Fruit fly (Drosophila melanogaster) whole organism, prepupa: ENCODE results near the gene Gr10a.

Experiments
- Blimp-1 ChIP-seq: fragments of 200-800 bp; sonication (Bioruptor generic); optimal IDR thresholded peaks from 3 replicates; lab custom pipeline; 2017; ENCODE audit warnings: missing biosample characterization, missing genetic modification characterization, mild to moderate bottlenecking, moderate library complexity, missing genetic modification reagents
- CG10669 ChIP-seq: fragments of 200-800 bp; sonication (Bioruptor generic); optimal IDR thresholded peaks from 3 replicates; lab custom pipeline; 2018; ENCODE audit warnings: missing biosample characterization, mild to moderate bottlenecking, missing genetic modification characterization, moderate library complexity
- Eip78C ChIP-seq: fragments of 200-800 bp; sonication (Bioruptor generic); peaks from one replicate; lab custom pipeline; 2016; ENCODE audit warnings: missing biosample characterization, missing genetic modification characterization
- OdsH ChIP-seq: fragments of 200-800 bp; sonication (Bioruptor generic); optimal IDR thresholded peaks from 3 replicates; lab custom pipeline; 2016; ENCODE audit warnings: missing biosample characterization, missing genetic modification characterization
- Sox102F ChIP-seq: fragments of 200-800 bp; sonication (Bioruptor generic); optimal IDR thresholded peaks from 2 replicates; lab custom pipeline; 2016; ENCODE audit warnings: missing biosample characterization, mild to moderate bottlenecking, missing genetic modification characterization

DNA sequence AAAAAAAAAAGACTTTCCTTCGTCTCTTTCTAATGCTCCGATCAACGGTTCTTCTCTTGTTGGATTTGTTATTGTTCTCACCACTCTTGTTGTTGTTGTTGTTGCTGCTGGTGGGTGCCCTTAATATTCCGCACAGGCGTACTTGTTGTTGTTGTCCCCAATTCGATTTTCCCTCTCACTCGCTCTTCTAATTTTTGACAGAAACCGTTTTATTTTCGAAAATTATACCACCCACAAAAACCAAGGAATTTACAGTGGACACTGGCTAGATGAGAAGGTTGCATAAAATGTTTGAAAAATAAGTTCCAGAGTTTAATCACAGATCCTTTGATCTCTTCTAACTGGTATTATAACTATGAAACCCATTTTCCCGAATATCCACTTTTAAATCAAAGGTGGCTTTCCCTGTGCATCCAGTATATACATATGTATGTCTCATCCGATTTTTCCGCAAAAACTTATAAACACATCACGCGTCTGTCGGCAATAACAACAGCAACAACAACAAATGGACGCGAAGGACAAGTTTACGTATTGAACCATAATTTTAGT, 25.8 kb downstream of the Gr10a start:
- TF ChIP-seq Blimp-1 (GFP tag; lab: Kevin White, UChicago) (no peak), CG10669 (GFP tag; lab: Kevin White, UChicago) (no peak), Eip78C (GFP tag; lab: Kevin White, UChicago) (no peak), OdsH (GFP tag; lab: Kevin White, UChicago) (no peak), Sox102F (GFP tag; lab: Kevin White, UChicago) (no peak)
